Worm (Caenorhabditis elegans): ENCODE results near the gene ttr-10.

ce11 chrV:7558693-7559092 lies 5.0 kb upstream of the ttr-10 start, which contains the start of gene ets-7:
- no peak for TF ChIP-seq him-1 (tag; optimal IDR thresholded peaks at IDR 0.05)
- no peak for TF ChIP-seq dao-5 (tag; optimal IDR thresholded peaks at IDR 0.05)
- no peak for TF ChIP-seq W03F9.2 (tag; optimal IDR thresholded peaks at IDR 0.05)

Data from whole organism, L4/young adult.